Fruit fly (Drosophila melanogaster): ENCODE measurements around the gene RpL30.

DNA sequence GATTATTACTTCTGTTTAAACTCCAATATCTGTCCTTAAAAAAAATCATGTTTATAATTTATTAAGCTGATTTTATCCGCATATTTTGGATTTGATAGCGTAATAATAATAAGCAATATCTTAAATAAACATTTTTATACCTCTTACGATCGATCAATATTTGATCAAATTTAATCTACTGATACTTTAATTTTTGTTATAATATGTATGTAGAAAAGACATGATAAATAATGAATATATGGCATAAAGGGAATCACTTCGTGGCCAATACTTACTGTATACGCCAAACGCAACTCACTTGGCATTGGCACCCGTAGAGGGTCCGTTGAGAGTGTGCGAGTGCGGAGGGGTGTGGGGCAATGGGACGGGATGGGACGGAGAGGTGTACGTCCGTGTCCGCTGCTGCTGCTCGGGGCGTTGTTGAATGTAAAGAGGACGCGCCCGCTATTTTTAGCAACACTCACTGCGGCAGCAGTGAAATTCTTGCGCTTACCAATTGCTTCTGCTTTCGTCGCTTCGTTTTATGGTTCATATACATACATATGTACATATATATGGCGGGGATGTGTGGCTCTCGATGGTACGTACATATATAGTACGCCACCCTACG, 27.1 kb upstream of the RpL30 start:
- TF ChIP-seq insv (optimal IDR thresholded peaks at IDR 0.05) (no peak), h (optimal IDR thresholded peaks at IDR 0.05) (no peak), psq (optimal IDR thresholded peaks at IDR 0.05) (no peak), Myc (optimal IDR thresholded peaks at IDR 0.05) (no peak), Sin3A (optimal IDR thresholded peaks at IDR 0.05) (no peak), ttk (optimal IDR thresholded peaks at IDR 0.05) (no peak)
